Fruit fly (Drosophila melanogaster) whole organism, embryonic: ENCODE results near the gene CG14017.

Experiments
- Abd-B ChIP-seq: fragments of 200-800 bp; sonication (Bioruptor generic); optimal IDR thresholded peaks from 2 replicates; lab custom pipeline; 2018; ENCODE audit warnings: missing biosample characterization, mild to moderate bottlenecking, missing genetic modification characterization, moderate library complexity
- Atf6 ChIP-seq: fragments of 200-800 bp; sonication (Bioruptor generic); IDR thresholded peaks from 2 replicates; pipeline ENCODE4 v1.3.6; 2022; ENCODE audit warnings: missing biosample characterization, missing genetic modification characterization
- BEAF-32 ChIP-seq: fragments of 200-800 bp; sonication (Bioruptor generic); optimal IDR thresholded peaks from 3 replicates; lab custom pipeline; 2017; ENCODE audit warnings: missing biosample characterization, missing genetic modification characterization, mild to moderate bottlenecking, moderate library complexity, missing genetic modification reagents
- CG10979 ChIP-seq: fragments of 200-800 bp; sonication (Bioruptor generic); optimal IDR thresholded peaks from 2 replicates; lab custom pipeline; 2018; ENCODE audit warnings: missing biosample characterization, mild to moderate bottlenecking, missing genetic modification characterization, moderate library complexity
- CG12104 ChIP-seq: fragments of 200-800 bp; sonication (Bioruptor generic); optimal IDR thresholded peaks from 3 replicates; lab custom pipeline; 2016; ENCODE audit warnings: missing biosample characterization, missing genetic modification characterization
- CG12299 ChIP-seq: fragments of 200-800 bp; sonication (Bioruptor generic); optimal IDR thresholded peaks from 2 replicates; lab custom pipeline; 2018; ENCODE audit warnings: missing biosample characterization, mild to moderate bottlenecking, missing genetic modification characterization
- CG14441 ChIP-seq: fragments of 200-800 bp; sonication (Bioruptor generic); IDR thresholded peaks from 2 replicates; pipeline ENCODE4 v1.3.6; 2022; ENCODE audit warnings: missing biosample characterization, missing genetic modification characterization
- CG14965 ChIP-seq: fragments of 200-800 bp; sonication (Bioruptor generic); optimal IDR thresholded peaks from 2 replicates; lab custom pipeline; 2016; ENCODE audit warnings: missing biosample characterization, missing genetic modification characterization, borderline replicate concordance
- CG15479 ChIP-seq: fragments of 200-800 bp; sonication (Bioruptor generic); optimal IDR thresholded peaks from 3 replicates; lab custom pipeline; 2019; ENCODE audit warnings: missing biosample characterization, mild to moderate bottlenecking, missing genetic modification characterization, moderate library complexity
- CG17568 ChIP-seq: fragments of 200-800 bp; sonication (Bioruptor generic); optimal IDR thresholded peaks from 2 replicates; lab custom pipeline; 2018; ENCODE audit warnings: missing biosample characterization, mild to moderate bottlenecking, missing genetic modification characterization, moderate library complexity
- CG2202 ChIP-seq: fragments of 200-800 bp; sonication (Bioruptor generic); optimal IDR thresholded peaks from 2 replicates; lab custom pipeline; 2018; ENCODE audit warnings: missing biosample characterization, mild to moderate bottlenecking, missing genetic modification characterization
- CG33213 ChIP-seq: fragments of 200-800 bp; sonication (Bioruptor generic); optimal IDR thresholded peaks from 3 replicates; lab custom pipeline; 2016; ENCODE audit warnings: missing biosample characterization, missing genetic modification characterization
- CG34224 ChIP-seq: fragments of 200-800 bp; sonication (Bioruptor generic); IDR thresholded peaks from 3 replicates; pipeline ENCODE4 v1.3.6; 2022; ENCODE audit warnings: missing biosample characterization, missing genetic modification characterization; ENCODE audit not compliant: partially characterized antibody
- CG6765 ChIP-seq: fragments of 200-800 bp; sonication (Bioruptor generic); optimal IDR thresholded peaks from 3 replicates; lab custom pipeline; 2017; ENCODE audit warnings: missing biosample characterization, mild to moderate bottlenecking, missing genetic modification characterization
- CG8388 ChIP-seq: fragments of 200-800 bp; sonication (Bioruptor generic); optimal IDR thresholded peaks from 2 replicates; lab custom pipeline; 2019; ENCODE audit warnings: missing biosample characterization, mild to moderate bottlenecking, missing genetic modification characterization, moderate library complexity
- CG8944 ChIP-seq: fragments of 200-800 bp; sonication (Bioruptor generic); optimal IDR thresholded peaks from 3 replicates; lab custom pipeline; 2016; ENCODE audit warnings: missing biosample characterization, missing genetic modification characterization
- CG9817 ChIP-seq: fragments of 200-800 bp; sonication (Bioruptor generic); optimal IDR thresholded peaks from 2 replicates; lab custom pipeline; 2018; ENCODE audit warnings: missing biosample characterization, mild to moderate bottlenecking, missing genetic modification characterization, moderate library complexity
- CG9876 ChIP-seq: fragments of 200-800 bp; sonication (Bioruptor generic); optimal IDR thresholded peaks from 2 replicates; lab custom pipeline; 2016; ENCODE audit warnings: missing biosample characterization, missing genetic modification characterization
- Doc2 ChIP-seq: fragments of 200-800 bp; sonication (Bioruptor generic); IDR thresholded peaks from 2 replicates; pipeline ENCODE4 v1.3.6; 2022; ENCODE audit warnings: missing biosample characterization, missing genetic modification characterization
- ERR ChIP-seq: fragments of 200-800 bp; sonication (Bioruptor generic); optimal IDR thresholded peaks from 2 replicates; lab custom pipeline; 2016; ENCODE audit warnings: missing biosample characterization, missing genetic modification characterization
- Ets65A ChIP-seq: fragments of 200-800 bp; sonication (Bioruptor generic); peaks from one replicate; lab custom pipeline; 2016; ENCODE audit warnings: missing biosample characterization, missing genetic modification characterization
- HLH3B ChIP-seq: fragments of 200-800 bp; sonication (Bioruptor generic); IDR thresholded peaks from 2 replicates; pipeline ENCODE4 v1.3.6; 2022; ENCODE audit warnings: missing biosample characterization, missing genetic modification characterization
- Hey ChIP-seq: fragments of 200-800 bp; sonication (Bioruptor generic); optimal IDR thresholded peaks from 3 replicates; lab custom pipeline; 2018; ENCODE audit warnings: missing biosample characterization, mild to moderate bottlenecking, missing genetic modification characterization
- Hmr ChIP-seq: fragments of 200-800 bp; sonication (Bioruptor generic); optimal IDR thresholded peaks from 3 replicates; lab custom pipeline; 2017; ENCODE audit warnings: mild to moderate bottlenecking, missing biosample characterization, missing genetic modification reagents, missing genetic modification characterization
- Hmx ChIP-seq: fragments of 200-800 bp; sonication (Bioruptor generic); optimal IDR thresholded peaks from 2 replicates; lab custom pipeline; 2016; ENCODE audit warnings: missing biosample characterization, missing genetic modification characterization
- Kr ChIP-seq: fragments of 200-800 bp; sonication (Bioruptor generic); optimal IDR thresholded peaks from 2 replicates; lab custom pipeline; 2017; ENCODE audit warnings: missing biosample characterization, mild to moderate bottlenecking, missing genetic modification characterization
- NK7.1 ChIP-seq: fragments of 200-800 bp; sonication (Bioruptor generic); optimal IDR thresholded peaks from 3 replicates; lab custom pipeline; 2016; ENCODE audit warnings: missing biosample characterization, missing genetic modification characterization
- Pdp1 ChIP-seq, 2 experiments: fragments of 200-800 bp; sonication (Bioruptor generic); optimal IDR thresholded peaks; 3 replicates each; lab custom pipeline; 2016; ENCODE audit warnings: missing biosample characterization in 2 of 2, missing genetic modification characterization in 2 of 2, mild to moderate bottlenecking in 1 of 2, moderate library complexity in 1 of 2
- Taf1 ChIP-seq: fragments of 200-800 bp; sonication (Bioruptor generic); IDR thresholded peaks from 2 replicates; pipeline ENCODE4 v1.3.6; 2022; ENCODE audit warnings: missing biosample characterization, missing genetic modification characterization
- amos ChIP-seq: fragments of 200-800 bp; sonication (Bioruptor generic); IDR thresholded peaks from 2 replicates; pipeline ENCODE4 v1.3.6; 2022; ENCODE audit warnings: missing biosample characterization, missing genetic modification characterization; ENCODE audit not compliant: partially characterized antibody
- ase ChIP-seq: fragments of 200-800 bp; sonication (Bioruptor generic); IDR thresholded peaks from 3 replicates; pipeline ENCODE4 v1.3.6; 2022; ENCODE audit warnings: missing biosample characterization, missing genetic modification characterization
- cato ChIP-seq: fragments of 200-800 bp; sonication (Bioruptor generic); optimal IDR thresholded peaks from 2 replicates; lab custom pipeline; 2016; ENCODE audit warnings: missing biosample characterization, missing genetic modification characterization, borderline replicate concordance
- ci ChIP-seq: fragments of 200-800 bp; sonication (Bioruptor generic); IDR thresholded peaks from 3 replicates; pipeline ENCODE4 v1.3.6; 2022; ENCODE audit warnings: missing biosample characterization, missing genetic modification characterization
- crol ChIP-seq: fragments of 200-800 bp; sonication (Bioruptor generic); IDR thresholded peaks from 2 replicates; pipeline ENCODE4 v1.3.6; 2022; ENCODE audit warnings: missing biosample characterization, missing genetic modification characterization
- emc ChIP-seq: fragments of 200-800 bp; sonication (Bioruptor generic); optimal IDR thresholded peaks from 2 replicates; lab custom pipeline; 2016; ENCODE audit warnings: missing biosample characterization, missing genetic modification characterization
- fru ChIP-seq: fragments of >200 bp; optimal IDR thresholded peaks from 2 replicates; lab custom pipeline; 2017
- fu2 ChIP-seq: fragments of 200-800 bp; sonication (Bioruptor generic); optimal IDR thresholded peaks from 2 replicates; lab custom pipeline; 2016; ENCODE audit warnings: missing biosample characterization, missing genetic modification characterization
- grn ChIP-seq: fragments of 200-800 bp; sonication (Bioruptor generic); optimal IDR thresholded peaks from 3 replicates; lab custom pipeline; 2017; ENCODE audit warnings: missing biosample characterization, missing genetic modification characterization
- kni ChIP-seq: fragments of 200-800 bp; sonication (Bioruptor generic); optimal IDR thresholded peaks from 3 replicates; lab custom pipeline; 2017; ENCODE audit warnings: mild to moderate bottlenecking, missing biosample characterization, missing genetic modification reagents, missing genetic modification characterization
- pan ChIP-seq, 4 experiments: fragments of >200 bp in 3 of 4; fragments of 200-800 bp in 1 of 4; sonication (Bioruptor generic) in 1 of 4; optimal IDR thresholded peaks in 3 of 4; IDR thresholded peaks in 1 of 4; 2 replicates each; pipeline versions ENCODE4 v1.3.6 to Lab custom; 2017 to 2022; ENCODE audit warnings: missing biosample characterization in 2 of 4, missing genetic modification characterization in 2 of 4, mixed read lengths in 1 of 4
- prd ChIP-seq, 3 experiments: fragments of >200 bp in 2 of 3; fragments of 200-800 bp in 1 of 3; sonication (Bioruptor generic) in 1 of 3; optimal IDR thresholded peaks in 2 of 3; IDR thresholded peaks in 1 of 3; 2 replicates in 2 of 3; 3 replicates in 1 of 3; pipeline versions ENCODE4 v1.3.6 to Lab custom; 2017 to 2022; ENCODE audit warnings: missing biosample characterization in 1 of 3, missing genetic modification characterization in 1 of 3
- row ChIP-seq: fragments of 200-800 bp; sonication (Bioruptor generic); IDR thresholded peaks from 3 replicates; pipeline ENCODE4 v1.3.6; 2022; ENCODE audit warnings: missing biosample characterization, missing genetic modification characterization
- sna ChIP-seq: fragments of 200-800 bp; sonication (Bioruptor generic); IDR thresholded peaks from 2 replicates; pipeline ENCODE4 v1.3.6; 2022; ENCODE audit warnings: missing biosample characterization, missing genetic modification characterization; ENCODE audit not compliant: partially characterized antibody
- stwl ChIP-seq: fragments of 200-800 bp; sonication (Bioruptor generic); optimal IDR thresholded peaks from 3 replicates; lab custom pipeline; 2018; ENCODE audit warnings: missing biosample characterization, mild to moderate bottlenecking, missing genetic modification characterization, moderate library complexity
- tup ChIP-seq: fragments of 200-800 bp; sonication (Bioruptor generic); optimal IDR thresholded peaks from 2 replicates; lab custom pipeline; 2016; ENCODE audit warnings: missing biosample characterization, mild to moderate bottlenecking, missing genetic modification characterization, moderate library complexity
- wek ChIP-seq: fragments of 200-800 bp; sonication (Bioruptor generic); optimal IDR thresholded peaks from 3 replicates; lab custom pipeline; 2018; ENCODE audit warnings: missing biosample characterization, mild to moderate bottlenecking, missing genetic modification characterization, moderate library complexity
- zen ChIP-seq: fragments of 200-800 bp; sonication (Bioruptor generic); optimal IDR thresholded peaks from 3 replicates; lab custom pipeline; 2018; ENCODE audit warnings: missing biosample characterization, mild to moderate bottlenecking, missing genetic modification characterization, moderate library complexity
- zfh2 ChIP-seq: fragments of 200-800 bp; sonication (Bioruptor generic); optimal IDR thresholded peaks from 2 replicates; lab custom pipeline; 2016; ENCODE audit warnings: missing biosample characterization, missing genetic modification characterization

The CG14017 gene

DNA sequence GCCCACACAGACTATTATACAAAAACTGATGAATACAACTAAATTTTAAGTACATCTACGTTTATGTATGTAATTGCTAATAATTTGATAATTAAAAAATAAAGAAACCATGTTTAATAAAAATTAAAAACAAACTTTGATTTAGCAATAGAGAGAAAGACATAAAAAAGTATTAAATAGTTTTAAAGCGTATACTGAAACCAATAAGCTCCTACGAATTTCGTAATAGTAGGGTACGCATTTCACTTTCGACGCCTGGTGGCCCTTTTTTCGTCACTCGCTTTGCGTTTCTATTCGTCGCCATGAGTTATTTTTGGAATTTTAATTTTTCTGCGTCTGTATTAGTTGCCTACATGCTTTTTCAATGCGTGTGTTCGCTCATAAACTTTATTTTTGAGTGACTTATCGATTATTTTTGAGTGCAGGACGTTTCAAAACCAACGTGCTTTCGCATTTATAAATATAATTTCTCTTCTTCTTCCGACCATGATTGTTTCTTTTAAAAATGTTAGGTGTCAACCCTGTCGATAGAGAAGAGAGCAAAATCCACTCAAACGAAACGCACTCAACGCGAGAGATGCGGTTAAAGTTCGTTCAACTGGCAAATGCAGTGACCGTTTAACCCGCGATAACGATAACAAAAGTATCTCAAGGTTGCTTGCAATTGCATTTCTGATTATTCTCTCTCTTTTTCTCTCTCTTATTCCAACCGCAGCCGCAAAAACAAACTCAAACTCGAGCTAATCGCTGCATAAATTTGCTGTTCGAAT is 7.0 kb upstream of the CG14017 start, which contains the start of gene Oscillin (continued):
- no peak for TF ChIP-seq pan (optimal IDR thresholded peaks at IDR 0.05; lab: Kevin White, UChicago)
- peak in 1 of 2 experiments; percentile 92 for TF ChIP-seq pan (GFP tag; optimal IDR thresholded peaks at IDR 0.05 in 1 of 2, IDR thresholded peaks at IDR 0.05 in 1 of 2)
- TF ChIP-seq Ets65A, result no peak
- TF ChIP-seq Abd-B (GFP tag; lab: Kevin White, UChicago), result peak; percentile 52
- no peak for TF ChIP-seq zen (tag; lab: Kevin White, UChicago)
- no peak for TF ChIP-seq emc (GFP tag; lab: Kevin White, UChicago)
- TF ChIP-seq zfh2, result no peak
- peak; percentile 51; the same call in 1 of the 3 replicates for TF ChIP-seq ci
- peak; percentile 17 to 91 for TF ChIP-seq Pdp1 (GFP tag; optimal IDR thresholded peaks at IDR 0.05; lab: Kevin White, UChicago)
- peak; percentile 52 for TF ChIP-seq kni (GFP tag; lab: Kevin White, UChicago)
- TF ChIP-seq wek (GFP tag; lab: Kevin White, UChicago), result no peak
- TF ChIP-seq CG14441, result peak; percentile 78
- TF ChIP-seq sna (GFP tag; lab: Robert Waterston, UW), result peak; percentile 91
- TF ChIP-seq ase (GFP tag; lab: Robert Waterston, UW), result peak; percentile 79
- peak; percentile 45; the same call in 2 of the 3 replicates for TF ChIP-seq CG34224 (GFP tag; lab: Robert Waterston, UW)
- TF ChIP-seq CG2202 (tag; lab: Kevin White, UChicago), result peak; percentile 28
- TF ChIP-seq ERR, result peak; percentile 43
- TF ChIP-seq Doc2 (GFP tag; lab: Robert Waterston, UW), result no peak
- peak; percentile 62 for TF ChIP-seq CG6765 (GFP tag; lab: Kevin White, UChicago)
- TF ChIP-seq cato (GFP tag; lab: Kevin White, UChicago), result no peak
- TF ChIP-seq CG9876 (GFP tag; lab: Kevin White, UChicago), result no peak
- TF ChIP-seq crol, result no peak
- no peak for TF ChIP-seq NK7.1
- TF ChIP-seq CG9817, result peak; percentile 58
- no peak for TF ChIP-seq CG15479 (GFP tag; lab: Kevin White, UChicago)
- TF ChIP-seq tup (GFP tag; lab: Kevin White, UChicago), result no peak
- no peak for TF ChIP-seq CG14965 (GFP tag; lab: Kevin White, UChicago)
- peak; percentile 88 for TF ChIP-seq stwl (tag; lab: Kevin White, UChicago)
- TF ChIP-seq CG33213, result peak; percentile 41
- TF ChIP-seq fu2 (GFP tag; lab: Kevin White, UChicago), result no peak
- TF ChIP-seq Hey (tag; lab: Kevin White, UChicago), result no peak
- TF ChIP-seq grn (GFP tag; lab: Kevin White, UChicago), result no peak
- TF ChIP-seq CG12299 (tag; lab: Kevin White, UChicago), result peak; percentile 66
- no peak for TF ChIP-seq fru (lab: Kevin White, UChicago)
- no peak for TF ChIP-seq Hmr
- no peak for TF ChIP-seq CG17568 (GFP tag; lab: Kevin White, UChicago)
- TF ChIP-seq Atf6, result no peak
- TF ChIP-seq Taf1 (GFP tag; lab: Robert Waterston, UW), result peak; percentile 70
- peak; percentile 89 for TF ChIP-seq CG8388 (GFP tag; lab: Kevin White, UChicago)
- peak; percentile 44 for TF ChIP-seq row
- TF ChIP-seq prd (optimal IDR thresholded peaks at IDR 0.05; lab: Kevin White, UChicago), result no peak
- TF ChIP-seq prd (GFP tag; IDR thresholded peaks at IDR 0.05; lab: Robert Waterston, UW), result peak; percentile 79
- TF ChIP-seq CG12104 (GFP tag; lab: Kevin White, UChicago), result peak; percentile 80
- TF ChIP-seq amos (GFP tag; lab: Robert Waterston, UW), result peak; percentile 22; the same call in 1 of the 2 replicates
- TF ChIP-seq Hmx (GFP tag; lab: Kevin White, UChicago), result peak; percentile 56
- TF ChIP-seq CG8944 (GFP tag; lab: Kevin White, UChicago), result no peak
- TF ChIP-seq BEAF-32 (GFP tag; lab: Kevin White, UChicago), result no peak
- TF ChIP-seq HLH3B, result peak; percentile 78
- peak; percentile 88 for TF ChIP-seq CG10979 (tag; lab: Kevin White, UChicago)
- no peak for TF ChIP-seq Kr (GFP tag; lab: Kevin White, UChicago)
